Fruit fly (Drosophila melanogaster) whole organism, embryonic: Measurements from ENCODE around the gene BORCS5.

Experiments used
- Blimp-1 ChIP-seq: fragments of 200-800 bp; sonication (Bioruptor generic); optimal IDR thresholded peaks from 3 replicates; lab custom pipeline; 2018; ENCODE audit warnings: missing biosample characterization, missing genetic modification characterization, mild to moderate bottlenecking, moderate library complexity, missing genetic modification reagents
- CG10565 ChIP-seq: fragments of 200-800 bp; sonication (Bioruptor generic); optimal IDR thresholded peaks from 3 replicates; lab custom pipeline; 2016; ENCODE audit warnings: missing biosample characterization, mild to moderate bottlenecking, missing genetic modification characterization
- CG10654 ChIP-seq: fragments of 200-800 bp; sonication (Bioruptor generic); optimal IDR thresholded peaks from 2 replicates; lab custom pipeline; 2016; ENCODE audit warnings: missing biosample characterization, missing genetic modification characterization
- CG12942 ChIP-seq: fragments of 200-800 bp; sonication (Bioruptor generic); optimal IDR thresholded peaks from 3 replicates; lab custom pipeline; 2016; ENCODE audit warnings: missing biosample characterization, missing genetic modification characterization
- CG13287 ChIP-seq: fragments of 200-800 bp; sonication (Bioruptor generic); IDR thresholded peaks from 2 replicates; pipeline ENCODE4 v1.3.6; 2022; ENCODE audit warnings: missing biosample characterization, missing genetic modification characterization; ENCODE audit not compliant: partially characterized antibody
- CG15011 ChIP-seq: fragments of 200-800 bp; sonication (Bioruptor generic); optimal IDR thresholded peaks from 3 replicates; lab custom pipeline; 2018; ENCODE audit warnings: missing biosample characterization, mild to moderate bottlenecking, missing genetic modification characterization
- CG15269 ChIP-seq: fragments of 200-800 bp; sonication (Bioruptor generic); optimal IDR thresholded peaks from 2 replicates; lab custom pipeline; 2018; ENCODE audit warnings: missing biosample characterization, mild to moderate bottlenecking, missing genetic modification characterization, moderate library complexity
- CG17802 ChIP-seq: fragments of 200-800 bp; sonication (Bioruptor generic); optimal IDR thresholded peaks from 2 replicates; lab custom pipeline; 2018; ENCODE audit warnings: missing biosample characterization, mild to moderate bottlenecking, missing genetic modification characterization, moderate library complexity
- CG1832 ChIP-seq: fragments of 200-800 bp; sonication (Bioruptor generic); optimal IDR thresholded peaks from 2 replicates; lab custom pipeline; 2017; ENCODE audit warnings: missing biosample characterization, mild to moderate bottlenecking, missing genetic modification characterization, inconsistent platforms
- CG18619 ChIP-seq: fragments of 200-800 bp; sonication (Bioruptor generic); optimal IDR thresholded peaks from 3 replicates; lab custom pipeline; 2017; ENCODE audit warnings: missing biosample characterization, mild to moderate bottlenecking, missing genetic modification characterization
- CG18764 ChIP-seq: fragments of 200-800 bp; sonication (Bioruptor generic); optimal IDR thresholded peaks from 3 replicates; lab custom pipeline; 2016; ENCODE audit warnings: missing biosample characterization, missing genetic modification characterization
- CG2120 ChIP-seq: fragments of 200-800 bp; sonication (Bioruptor generic); optimal IDR thresholded peaks from 3 replicates; lab custom pipeline; 2016; ENCODE audit warnings: missing biosample characterization, missing genetic modification characterization
- CG31365 ChIP-seq: fragments of 200-800 bp; sonication (Bioruptor generic); optimal IDR thresholded peaks from 2 replicates; lab custom pipeline; 2018; ENCODE audit warnings: missing biosample characterization, mild to moderate bottlenecking, missing genetic modification characterization
- CG3407 ChIP-seq: fragments of 200-800 bp; sonication (Bioruptor generic); optimal IDR thresholded peaks from 2 replicates; lab custom pipeline; 2018; ENCODE audit warnings: missing biosample characterization, mild to moderate bottlenecking, missing genetic modification characterization
- CG5953 ChIP-seq: fragments of 200-800 bp; sonication (Bioruptor generic); IDR thresholded peaks from 2 replicates; pipeline ENCODE4 v1.3.6; 2022; ENCODE audit warnings: missing biosample characterization, missing genetic modification characterization
- CG6765 ChIP-seq: fragments of 200-800 bp; sonication (Bioruptor generic); optimal IDR thresholded peaks from 3 replicates; lab custom pipeline; 2017; ENCODE audit warnings: missing biosample characterization, mild to moderate bottlenecking, missing genetic modification characterization
- CG8478 ChIP-seq: fragments of >200 bp; optimal IDR thresholded peaks from 2 replicates; lab custom pipeline; 2018
- CG9609 ChIP-seq: fragments of 200-800 bp; sonication (Bioruptor generic); optimal IDR thresholded peaks from 3 replicates; lab custom pipeline; 2016; ENCODE audit warnings: missing biosample characterization, missing genetic modification characterization
- Dref ChIP-seq: fragments of 200-800 bp; sonication (Bioruptor generic); IDR thresholded peaks from 2 replicates; pipeline ENCODE4 v1.3.6; 2022; ENCODE audit warnings: missing biosample characterization, missing genetic modification characterization
- E2f1 ChIP-seq: fragments of 200-800 bp; sonication (Bioruptor generic); IDR thresholded peaks from 2 replicates; pipeline ENCODE4 v1.3.6; 2022; ENCODE audit warnings: missing biosample characterization, missing genetic modification characterization
- HLH3B ChIP-seq: fragments of 200-800 bp; sonication (Bioruptor generic); IDR thresholded peaks from 2 replicates; pipeline ENCODE4 v1.3.6; 2022; ENCODE audit warnings: missing biosample characterization, missing genetic modification characterization
- HLHmδ ChIP-seq: fragments of 200-800 bp; sonication (Bioruptor generic); optimal IDR thresholded peaks from 2 replicates; lab custom pipeline; 2018; ENCODE audit warnings: missing biosample characterization, mild to moderate bottlenecking, missing genetic modification characterization, moderate library complexity
- Hand ChIP-seq: fragments of 200-800 bp; sonication (Bioruptor generic); optimal IDR thresholded peaks from 2 replicates; lab custom pipeline; 2017; ENCODE audit warnings: mild to moderate bottlenecking, missing biosample characterization, missing genetic modification reagents, missing genetic modification characterization
- Hmx ChIP-seq: fragments of 200-800 bp; sonication (Bioruptor generic); optimal IDR thresholded peaks from 2 replicates; lab custom pipeline; 2016; ENCODE audit warnings: missing biosample characterization, missing genetic modification characterization
- Lim3 ChIP-seq: fragments of 200-800 bp; sonication (Bioruptor generic); IDR thresholded peaks from 2 replicates; pipeline ENCODE4 v1.3.6; 2022; ENCODE audit warnings: missing biosample characterization, missing genetic modification characterization
- Max ChIP-seq: fragments of 200-800 bp; sonication (Bioruptor generic); optimal IDR thresholded peaks from 2 replicates; lab custom pipeline; 2016; ENCODE audit warnings: missing biosample characterization, mild to moderate bottlenecking, missing genetic modification characterization
- Mes4 ChIP-seq: fragments of 200-800 bp; sonication (Bioruptor generic); optimal IDR thresholded peaks from 2 replicates; lab custom pipeline; 2016; ENCODE audit warnings: missing biosample characterization, missing genetic modification characterization
- Neu2 ChIP-seq: fragments of 200-800 bp; sonication (Bioruptor generic); optimal IDR thresholded peaks from 3 replicates; lab custom pipeline; 2016; ENCODE audit warnings: missing biosample characterization, missing genetic modification characterization, borderline replicate concordance
- PHDP ChIP-seq: fragments of 200-800 bp; sonication (Bioruptor generic); optimal IDR thresholded peaks from 3 replicates; lab custom pipeline; 2018; ENCODE audit warnings: missing biosample characterization, mild to moderate bottlenecking, missing genetic modification characterization, moderate library complexity
- Ravus ChIP-seq: fragments of 200-800 bp; sonication (Bioruptor generic); IDR thresholded peaks from 2 replicates; pipeline ENCODE4 v1.3.6; 2022; ENCODE audit warnings: missing biosample characterization, missing genetic modification characterization
- Stat92E ChIP-seq, 3 experiments: fragments of >200 bp in 2 of 3; fragments of 200-800 bp in 1 of 3; sonication (Bioruptor generic) in 1 of 3; optimal IDR thresholded peaks; 2 replicates each; lab custom pipeline; 2017 to 2019; ENCODE audit warnings: missing biosample characterization in 3 of 3, missing genetic modification characterization in 3 of 3, mild to moderate bottlenecking in 1 of 3, moderate library complexity in 1 of 3
- Xbp1 ChIP-seq: fragments of 200-800 bp; sonication (Bioruptor generic); optimal IDR thresholded peaks from 3 replicates; lab custom pipeline; 2016; ENCODE audit warnings: missing biosample characterization, mild to moderate bottlenecking, missing genetic modification characterization
- Xrp1 ChIP-seq: fragments of 200-800 bp; sonication (Bioruptor generic); IDR thresholded peaks from 2 replicates; pipeline ENCODE4 v1.3.6; 2022; ENCODE audit warnings: missing biosample characterization, missing genetic modification characterization
- chm ChIP-seq: fragments of 200-800 bp; sonication (Bioruptor generic); IDR thresholded peaks from 2 replicates; pipeline ENCODE4 v1.3.6; 2022; ENCODE audit warnings: missing biosample characterization, missing genetic modification characterization
- chn ChIP-seq: fragments of 200-800 bp; sonication (Bioruptor generic); optimal IDR thresholded peaks from 2 replicates; lab custom pipeline; 2016; ENCODE audit warnings: missing biosample characterization, missing genetic modification characterization
- da ChIP-seq: fragments of 200-800 bp; sonication (Bioruptor generic); optimal IDR thresholded peaks from 2 replicates; lab custom pipeline; 2016; ENCODE audit warnings: missing biosample characterization, missing genetic modification characterization
- disco-r ChIP-seq: fragments of 200-800 bp; sonication (Bioruptor generic); optimal IDR thresholded peaks from 2 replicates; lab custom pipeline; 2016; ENCODE audit warnings: missing biosample characterization, missing genetic modification characterization
- emc ChIP-seq: fragments of 200-800 bp; sonication (Bioruptor generic); optimal IDR thresholded peaks from 2 replicates; lab custom pipeline; 2016; ENCODE audit warnings: missing biosample characterization, missing genetic modification characterization
- esg ChIP-seq: fragments of 200-800 bp; sonication (Bioruptor generic); conservative IDR thresholded peaks from 2 replicates; pipeline ENCODE4 v1.3.6; 2022; ENCODE audit warnings: missing biosample characterization, missing genetic modification characterization
- h ChIP-seq: fragments of >200 bp; optimal IDR thresholded peaks from 2 replicates; lab custom pipeline; 2017
- her ChIP-seq: fragments of 200-800 bp; sonication (Bioruptor generic); optimal IDR thresholded peaks from 2 replicates; lab custom pipeline; 2016; ENCODE audit warnings: missing biosample characterization, missing genetic modification characterization
- hth ChIP-seq: fragments of >200 bp; optimal IDR thresholded peaks from 2 replicates; lab custom pipeline; 2017; ENCODE audit warnings: inconsistent platforms
- jigr1 ChIP-seq: fragments of 200-800 bp; sonication (Bioruptor generic); IDR thresholded peaks from 3 replicates; pipeline ENCODE4 v1.3.6; 2022; ENCODE audit warnings: missing biosample characterization, missing genetic modification characterization
- kah ChIP-seq: fragments of 200-800 bp; sonication (Bioruptor generic); optimal IDR thresholded peaks from 2 replicates; lab custom pipeline; 2018; ENCODE audit warnings: missing biosample characterization, mild to moderate bottlenecking, missing genetic modification characterization
- p53 ChIP-seq: fragments of 200-800 bp; sonication (Bioruptor generic); optimal IDR thresholded peaks from 2 replicates; lab custom pipeline; 2016; ENCODE audit warnings: missing biosample characterization, missing genetic modification characterization
- prd ChIP-seq, 3 experiments: fragments of >200 bp in 2 of 3; fragments of 200-800 bp in 1 of 3; sonication (Bioruptor generic) in 1 of 3; optimal IDR thresholded peaks in 2 of 3; IDR thresholded peaks in 1 of 3; 2 replicates in 2 of 3; 3 replicates in 1 of 3; pipeline versions ENCODE4 v1.3.6 to Lab custom; 2017 to 2022; ENCODE audit warnings: missing biosample characterization in 1 of 3, missing genetic modification characterization in 1 of 3
- psq ChIP-seq: fragments of 200-800 bp; sonication (Bioruptor generic); optimal IDR thresholded peaks from 2 replicates; lab custom pipeline; 2017; ENCODE audit warnings: missing biosample characterization, missing genetic modification characterization
- sim ChIP-seq: fragments of 200-800 bp; sonication (Bioruptor generic); IDR thresholded peaks from 2 replicates; pipeline ENCODE4 v1.3.6; 2022; ENCODE audit warnings: missing biosample characterization, missing genetic modification characterization
- tgo ChIP-seq: fragments of 200-800 bp; sonication (Bioruptor generic); IDR thresholded peaks from 3 replicates; pipeline ENCODE4 v1.3.6; 2022; ENCODE audit warnings: missing biosample characterization, missing genetic modification characterization
- usp ChIP-seq: fragments of >200 bp; optimal IDR thresholded peaks from 2 replicates; lab custom pipeline; 2017; ENCODE audit warnings: missing biosample characterization, missing genetic modification characterization
- wor ChIP-seq: fragments of 200-800 bp; sonication (Bioruptor generic); IDR thresholded peaks from 2 replicates; pipeline ENCODE4 v1.3.6; 2022; ENCODE audit warnings: missing biosample characterization, missing genetic modification characterization

Gene BORCS5

DNA sequence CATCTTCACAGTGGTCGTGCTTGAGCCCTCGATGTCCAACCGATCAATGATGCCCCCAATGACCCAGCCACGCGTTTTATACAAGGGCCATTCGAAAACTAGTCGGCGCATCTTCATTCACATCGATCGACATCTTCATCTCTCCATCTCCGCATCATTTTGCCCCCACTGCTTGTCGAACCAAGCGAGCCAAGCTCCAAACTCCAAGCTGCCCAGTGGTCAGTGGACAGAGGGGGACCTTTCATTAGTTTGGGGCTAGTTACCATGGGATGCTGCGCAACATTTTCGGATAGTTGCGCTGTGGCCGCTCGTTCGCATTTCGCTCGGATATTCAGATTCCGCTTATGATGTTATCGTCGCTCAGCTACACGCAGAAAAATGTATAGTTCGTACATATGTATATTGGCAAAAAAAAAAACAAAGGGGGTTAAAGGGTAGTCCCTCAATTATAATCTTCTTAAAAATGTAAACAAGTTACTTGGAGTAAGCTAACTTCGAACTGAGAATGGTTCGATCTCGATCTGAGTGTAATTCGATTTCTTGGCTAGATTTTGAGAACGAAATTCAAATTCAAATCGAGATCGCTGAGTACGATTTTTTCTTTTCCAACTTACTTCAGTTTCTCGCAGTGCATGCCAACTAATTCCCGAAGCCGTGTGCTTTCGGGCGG, 26.4 kb downstream of the BORCS5 start, which contains the start of gene CG15740 (continued):
- TF ChIP-seq Neu2 (GFP tag; lab: Kevin White, UChicago) (no peak), esg (GFP tag; lab: Robert Waterston, UW) (peak; percentile 69), CG15011 (GFP tag; lab: Kevin White, UChicago) (no peak), HLHmδ (GFP tag; lab: Kevin White, UChicago) (no peak), Mes4 (GFP tag; lab: Kevin White, UChicago) (no peak), jigr1 (GFP tag; lab: Robert Waterston, UW) (peak; percentile 21; the same call in 1 of the 3 replicates), CG2120 (GFP tag; lab: Kevin White, UChicago) (peak; percentile 30), Stat92E (GFP tag; optimal IDR thresholded peaks at IDR 0.05; lab: Kevin White, UChicago) (no peak), chm (GFP tag; lab: Robert Waterston, UW) (no peak), kah (GFP tag; lab: Kevin White, UChicago) (no peak), Lim3 (GFP tag; lab: Robert Waterston, UW) (0 out of 2 replicates have a peak, but pooled peaks have one; percentile 10), CG15269 (tag; lab: Kevin White, UChicago) (peak; percentile 56), h (lab: Kevin White, UChicago) (no peak), disco-r (no peak), Blimp-1 (GFP tag; lab: Kevin White, UChicago) (no peak), CG5953 (peak; percentile 33; the same call in 1 of the 2 replicates), chn (no peak), prd (optimal IDR thresholded peaks at IDR 0.05; lab: Kevin White, UChicago) (no peak), prd (GFP tag; IDR thresholded peaks at IDR 0.05; lab: Robert Waterston, UW) (peak; percentile 69; the same call in 2 of the 3 replicates), psq (no peak), Ravus (no peak; the same call in 1 of the 2 replicates), Hand (GFP tag; lab: Kevin White, UChicago) (no peak), CG9609 (GFP tag; lab: Kevin White, UChicago) (no peak), tgo (peak; percentile 45; the same call in 2 of the 3 replicates), CG3407 (GFP tag; lab: Kevin White, UChicago) (no peak), Xrp1 (peak; percentile 39; the same call in 1 of the 2 replicates), E2f1 (0 out of 2 replicates have a peak, but pooled peaks have one; percentile 44), Max (GFP tag; lab: Kevin White, UChicago) (no peak), CG1832 (GFP tag; lab: Kevin White, UChicago) (no peak), CG10565 (GFP tag; lab: Kevin White, UChicago) (no peak), her (no peak), hth (no peak), PHDP (tag; lab: Kevin White, UChicago) (peak; percentile 28), CG6765 (GFP tag; lab: Kevin White, UChicago) (no peak), wor (peak; percentile 45; the same call in 1 of the 2 replicates), emc (GFP tag; lab: Kevin White, UChicago) (no peak), CG8478 (lab: Kevin White, UChicago) (no peak), CG18619 (GFP tag; lab: Kevin White, UChicago) (no peak), CG18764 (GFP tag; lab: Kevin White, UChicago) (no peak), CG12942 (GFP tag; lab: Kevin White, UChicago) (no peak), Dref (GFP tag; lab: Robert Waterston, UW) (no peak), Hmx (no peak), CG13287 (GFP tag; lab: Robert Waterston, UW) (no peak), p53 (GFP tag; lab: Kevin White, UChicago) (no peak), Xbp1 (GFP tag; lab: Kevin White, UChicago) (peak; percentile 45), CG10654 (GFP tag; lab: Kevin White, UChicago) (no peak), CG17802 (tag; lab: Kevin White, UChicago) (no peak), da (no peak), CG31365 (tag; lab: Kevin White, UChicago) (no peak), sim (GFP tag; lab: Robert Waterston, UW) (no peak), HLH3B (peak; percentile 57), usp (GFP tag; lab: Kevin White, UChicago) (no peak)
